Fruit fly (Drosophila melanogaster) whole organism, prepupa: ENCODE data around the gene CG15387.
A peak's percentile ranks its signal among the peaks of the same experiment; 100 is the strongest.

Experiments
- Blimp-1 ChIP-seq: fragments of 200-800 bp; sonication (Bioruptor generic); optimal IDR thresholded peaks from 3 replicates; lab custom pipeline; 2017; ENCODE audit warnings: missing biosample characterization, missing genetic modification characterization, mild to moderate bottlenecking, moderate library complexity, missing genetic modification reagents
- CG10669 ChIP-seq: fragments of 200-800 bp; sonication (Bioruptor generic); optimal IDR thresholded peaks from 3 replicates; lab custom pipeline; 2018; ENCODE audit warnings: missing biosample characterization, mild to moderate bottlenecking, missing genetic modification characterization, moderate library complexity
- CG11294 ChIP-seq: fragments of 200-800 bp; sonication (Bioruptor generic); IDR thresholded peaks from 2 replicates; pipeline ENCODE4 v1.3.6; 2022; ENCODE audit warnings: missing biosample characterization, missing genetic modification characterization
- CG11762 ChIP-seq: fragments of 200-800 bp; sonication (Bioruptor generic); optimal IDR thresholded peaks from 3 replicates; lab custom pipeline; 2016; ENCODE audit warnings: missing biosample characterization, missing genetic modification characterization; ENCODE audit not compliant: insufficient read depth
- CG11902 ChIP-seq: fragments of 200-800 bp; sonication (Bioruptor generic); optimal IDR thresholded peaks from 3 replicates; lab custom pipeline; 2016; ENCODE audit warnings: missing biosample characterization, missing genetic modification characterization
- CG16779 ChIP-seq: fragments of 200-800 bp; sonication (Bioruptor generic); optimal IDR thresholded peaks from 3 replicates; lab custom pipeline; 2017; ENCODE audit warnings: missing biosample characterization, mild to moderate bottlenecking, missing genetic modification characterization
- CG31627 ChIP-seq: fragments of 200-800 bp; sonication (Bioruptor generic); optimal IDR thresholded peaks from 3 replicates; lab custom pipeline; 2016; ENCODE audit warnings: missing biosample characterization, missing genetic modification characterization
- CG32006 ChIP-seq: fragments of 200-800 bp; sonication (Bioruptor generic); optimal IDR thresholded peaks from 3 replicates; lab custom pipeline; 2017; ENCODE audit warnings: missing biosample characterization, mild to moderate bottlenecking, missing genetic modification characterization
- CG34406 ChIP-seq: fragments of 200-800 bp; sonication (Bioruptor generic); optimal IDR thresholded peaks from 3 replicates; lab custom pipeline; 2016; ENCODE audit warnings: missing biosample characterization, missing genetic modification characterization
- CG4318 ChIP-seq: fragments of 200-800 bp; sonication (Bioruptor generic); optimal IDR thresholded peaks from 3 replicates; lab custom pipeline; 2017; ENCODE audit warnings: missing biosample characterization, mild to moderate bottlenecking, missing genetic modification characterization
- CG6163 ChIP-seq: fragments of 200-800 bp; sonication (Bioruptor generic); IDR thresholded peaks from 3 replicates; pipeline ENCODE4 v1.3.6; 2022; ENCODE audit warnings: missing biosample characterization, missing genetic modification characterization
- CG6276 ChIP-seq: fragments of 200-800 bp; sonication (Bioruptor generic); optimal IDR thresholded peaks from 2 replicates; lab custom pipeline; 2017; ENCODE audit warnings: missing biosample characterization, mild to moderate bottlenecking, missing genetic modification characterization
- CG6808 ChIP-seq: fragments of 200-800 bp; sonication (Bioruptor generic); optimal IDR thresholded peaks from 3 replicates; lab custom pipeline; 2017; ENCODE audit warnings: missing biosample characterization, missing genetic modification characterization, mild to moderate bottlenecking, moderate library complexity, missing genetic modification reagents
- CG6854 ChIP-seq: fragments of 200-800 bp; sonication (Bioruptor generic); optimal IDR thresholded peaks from 2 replicates; lab custom pipeline; 2017; ENCODE audit warnings: missing biosample characterization, mild to moderate bottlenecking, missing genetic modification characterization
- CG7368 ChIP-seq: fragments of 200-800 bp; sonication (Bioruptor generic); optimal IDR thresholded peaks from 3 replicates; lab custom pipeline; 2016; ENCODE audit warnings: missing biosample characterization, missing genetic modification characterization
- CG8119 ChIP-seq: fragments of 200-800 bp; sonication (Bioruptor generic); IDR thresholded peaks from 3 replicates; pipeline ENCODE4 v1.3.6; 2022; ENCODE audit warnings: missing biosample characterization, missing genetic modification characterization
- CG8632 ChIP-seq: fragments of 200-800 bp; sonication (Bioruptor generic); optimal IDR thresholded peaks from 3 replicates; lab custom pipeline; 2016; ENCODE audit warnings: missing biosample characterization, missing genetic modification characterization
- CG9139 ChIP-seq: fragments of 200-800 bp; sonication (Bioruptor generic); optimal IDR thresholded peaks from 3 replicates; lab custom pipeline; 2017; ENCODE audit warnings: missing biosample characterization, mild to moderate bottlenecking, missing genetic modification characterization
- Eip78C ChIP-seq: fragments of 200-800 bp; sonication (Bioruptor generic); peaks from one replicate; lab custom pipeline; 2016; ENCODE audit warnings: missing biosample characterization, missing genetic modification characterization
- Ets21C ChIP-seq: fragments of 200-800 bp; sonication (Bioruptor generic); optimal IDR thresholded peaks from 3 replicates; lab custom pipeline; 2016; ENCODE audit warnings: missing biosample characterization, missing genetic modification characterization
- Ets96B ChIP-seq: fragments of 200-800 bp; optimal IDR thresholded peaks from 2 replicates; lab custom pipeline; 2019; ENCODE audit warnings: missing biosample characterization, mild to moderate bottlenecking, missing genetic modification characterization, moderate library complexity
- Gug ChIP-seq: fragments of 200-800 bp; sonication (Bioruptor generic); IDR thresholded peaks from 2 replicates; pipeline ENCODE4 v1.3.6; 2022; ENCODE audit warnings: missing biosample characterization, missing genetic modification characterization
- Hr38 ChIP-seq: sonication (Bioruptor generic); optimal IDR thresholded peaks from 2 replicates; lab custom pipeline; 2016; ENCODE audit warnings: missing biosample characterization, missing genetic modification characterization
- Hr39 ChIP-seq: fragments of 200-800 bp; sonication (Bioruptor generic); optimal IDR thresholded peaks from 2 replicates; lab custom pipeline; 2016; ENCODE audit warnings: missing biosample characterization, missing genetic modification characterization
- Hr4 ChIP-seq: fragments of 200-800 bp; sonication (Bioruptor generic); optimal IDR thresholded peaks from 3 replicates; lab custom pipeline; 2016; ENCODE audit warnings: missing biosample characterization, missing genetic modification characterization
- OdsH ChIP-seq: fragments of 200-800 bp; sonication (Bioruptor generic); optimal IDR thresholded peaks from 3 replicates; lab custom pipeline; 2016; ENCODE audit warnings: missing biosample characterization, missing genetic modification characterization
- Smox ChIP-seq: fragments of 200-800 bp; sonication (Bioruptor generic); optimal IDR thresholded peaks from 3 replicates; lab custom pipeline; 2016; ENCODE audit warnings: missing biosample characterization, missing genetic modification characterization
- Sox102F ChIP-seq: fragments of 200-800 bp; sonication (Bioruptor generic); optimal IDR thresholded peaks from 2 replicates; lab custom pipeline; 2016; ENCODE audit warnings: missing biosample characterization, mild to moderate bottlenecking, missing genetic modification characterization
- Sox14 ChIP-seq: fragments of 200-800 bp; sonication (Bioruptor generic); optimal IDR thresholded peaks from 3 replicates; lab custom pipeline; 2016; ENCODE audit warnings: missing biosample characterization, missing genetic modification characterization
- Sox15 ChIP-seq: fragments of 200-800 bp; sonication (Bioruptor generic); optimal IDR thresholded peaks from 3 replicates; lab custom pipeline; 2016; ENCODE audit warnings: missing biosample characterization, missing genetic modification characterization
- achi ChIP-seq: fragments of 200-800 bp; sonication (Bioruptor generic); optimal IDR thresholded peaks from 3 replicates; lab custom pipeline; 2016; ENCODE audit warnings: missing biosample characterization, missing genetic modification characterization
- dac ChIP-seq: fragments of 200-800 bp; sonication (Bioruptor generic); optimal IDR thresholded peaks from 2 replicates; lab custom pipeline; 2017; ENCODE audit warnings: missing biosample characterization, mild to moderate bottlenecking, missing genetic modification characterization
- eg ChIP-seq: fragments of 200-800 bp; sonication (Bioruptor generic); IDR thresholded peaks from 3 replicates; pipeline ENCODE4 v1.3.6; 2022; ENCODE audit warnings: missing biosample characterization, missing genetic modification characterization
- fd85E ChIP-seq: fragments of 200-800 bp; sonication (Bioruptor generic); optimal IDR thresholded peaks from 3 replicates; lab custom pipeline; 2016; ENCODE audit warnings: missing biosample characterization, missing genetic modification characterization
- fkh ChIP-seq: fragments of 200-800 bp; sonication (Bioruptor generic); optimal IDR thresholded peaks from 3 replicates; lab custom pipeline; 2017; ENCODE audit warnings: missing biosample characterization, mild to moderate bottlenecking, missing genetic modification characterization, moderate library complexity
- lz ChIP-seq: fragments of 200-800 bp; sonication (Bioruptor generic); optimal IDR thresholded peaks from 3 replicates; lab custom pipeline; 2016; ENCODE audit warnings: missing biosample characterization, missing genetic modification characterization
- net ChIP-seq: fragments of 200-800 bp; sonication (Bioruptor generic); optimal IDR thresholded peaks from 3 replicates; lab custom pipeline; 2016; ENCODE audit warnings: missing biosample characterization, missing genetic modification characterization
- pdm3 ChIP-seq: fragments of 200-800 bp; sonication (Bioruptor generic); optimal IDR thresholded peaks from 3 replicates; lab custom pipeline; 2016; ENCODE audit warnings: missing biosample characterization, missing genetic modification characterization
- salr ChIP-seq, 2 experiments: fragments of 200-800 bp; sonication (Bioruptor generic); optimal IDR thresholded peaks; 3 replicates each; lab custom pipeline; 2016 to 2018; ENCODE audit warnings: missing biosample characterization in 2 of 2, missing genetic modification characterization in 2 of 2, mild to moderate bottlenecking in 1 of 2
- spab ChIP-seq: fragments of 200-800 bp; sonication (Bioruptor generic); optimal IDR thresholded peaks from 2 replicates; lab custom pipeline; 2017; ENCODE audit warnings: missing biosample characterization, mild to moderate bottlenecking, missing genetic modification characterization, missing genetic modification reagents
- ss ChIP-seq, 2 experiments: fragments of 200-800 bp; sonication (Bioruptor generic); optimal IDR thresholded peaks; 2 replicates in 1 of 2; 3 replicates in 1 of 2; lab custom pipeline; 2017 to 2018; ENCODE audit warnings: mild to moderate bottlenecking in 2 of 2, missing biosample characterization in 2 of 2, missing genetic modification characterization in 2 of 2, moderate library complexity in 1 of 2
- svp ChIP-seq: fragments of 200-800 bp; sonication (Bioruptor generic); peaks from one replicate; lab custom pipeline; 2016; ENCODE audit warnings: missing biosample characterization, missing genetic modification characterization
- topi ChIP-seq: fragments of 200-800 bp; sonication (Bioruptor generic); optimal IDR thresholded peaks from 3 replicates; lab custom pipeline; 2016; ENCODE audit warnings: missing biosample characterization, missing genetic modification characterization
- vri ChIP-seq: fragments of 200-800 bp; sonication (Bioruptor generic); optimal IDR thresholded peaks from 3 replicates; lab custom pipeline; 2016; ENCODE audit warnings: missing biosample characterization, mild to moderate bottlenecking, missing genetic modification characterization

Gene CG15387

dm6 chr2L:2202853-2203717, 23.0 kb downstream of the CG15387 start (continued):
- TF ChIP-seq CG16779 (tag; lab: Kevin White, UChicago) = peak; percentile 39
- peak; percentile 6 for TF ChIP-seq CG7368 (GFP tag; lab: Kevin White, UChicago)
- peak; percentile 25 for TF ChIP-seq OdsH (GFP tag; lab: Kevin White, UChicago)
- peak; percentile 80 for TF ChIP-seq vri (GFP tag; lab: Kevin White, UChicago)
- peak; percentile 35 to 37 for TF ChIP-seq salr (GFP tag; optimal IDR thresholded peaks at IDR 0.05; lab: Kevin White, UChicago)
- TF ChIP-seq CG11294 = peak; percentile 24; the same call in 1 of the 2 replicates
- TF ChIP-seq CG6276 = peak; percentile 62
- peak; percentile 44 for TF ChIP-seq fd85E
- TF ChIP-seq Ets96B (tag; lab: Kevin White, UChicago) = peak; percentile 24
- TF ChIP-seq Hr39 (GFP tag; lab: Kevin White, UChicago) = no peak

DNA sequence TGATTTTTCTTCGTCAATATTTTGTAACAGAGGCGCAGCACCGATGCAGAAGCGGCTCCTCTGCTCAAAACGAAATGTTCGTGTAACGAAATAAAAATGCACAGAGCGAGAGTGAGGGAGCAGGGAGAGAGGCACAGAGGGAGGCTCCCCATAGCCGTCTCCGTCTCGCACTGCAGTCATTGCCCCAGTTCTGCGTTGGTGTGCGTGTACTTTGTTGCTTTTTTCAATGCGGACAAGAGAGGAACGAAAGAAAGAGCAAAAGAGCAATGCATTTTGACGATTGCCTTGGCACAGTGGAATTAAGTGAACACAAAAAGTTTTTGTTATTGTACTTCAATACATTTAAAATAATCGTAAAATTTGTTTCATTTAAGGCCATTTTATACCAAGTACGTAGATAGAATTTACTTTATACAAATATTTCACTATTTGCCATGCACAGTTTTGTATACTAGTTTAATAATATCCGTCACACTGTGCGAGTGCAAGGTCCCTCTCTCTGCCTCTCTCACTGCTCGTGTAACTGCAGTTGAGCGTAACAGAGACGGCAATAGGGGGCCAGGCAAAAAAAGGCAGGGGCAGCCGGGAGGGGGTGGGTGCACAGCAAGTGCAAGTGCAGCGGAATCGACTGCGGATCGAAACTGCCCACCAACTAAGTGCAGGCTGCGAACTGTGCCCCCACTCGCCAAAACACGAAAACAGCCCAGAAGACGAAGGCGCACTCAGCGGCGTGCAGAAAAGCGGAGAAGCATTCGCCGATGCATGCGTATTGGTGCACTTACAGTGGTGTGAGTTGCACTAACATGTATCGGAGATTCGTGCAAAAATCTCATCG, 23.9 kb downstream of the CG15387 start:
- TF ChIP-seq CG6854 (GFP tag; lab: Kevin White, UChicago) (peak; percentile 99), achi (GFP tag; lab: Kevin White, UChicago) (peak; percentile 99), dac (GFP tag; lab: Kevin White, UChicago) (peak; percentile 99), vri (GFP tag; lab: Kevin White, UChicago) (peak; percentile 99), Sox102F (GFP tag; lab: Kevin White, UChicago) (peak; percentile 100), Hr38 (GFP tag; lab: Kevin White, UChicago) (peak; percentile 98), OdsH (GFP tag; lab: Kevin White, UChicago) (peak; percentile 100), CG11294 (peak; percentile 100), Smox (GFP tag; lab: Kevin White, UChicago) (peak; percentile 100), pdm3 (GFP tag; lab: Kevin White, UChicago) (peak; percentile 100), CG9139 (GFP tag; lab: Kevin White, UChicago) (peak; percentile 100), CG6163 (GFP tag; lab: Robert Waterston, UW) (peak; percentile 100), net (peak; percentile 100), topi (peak; percentile 100), fd85E (peak; percentile 98), CG8119 (GFP tag; lab: Robert Waterston, UW) (peak; percentile 100), CG11762 (GFP tag; lab: Kevin White, UChicago) (peak; percentile 100), CG8632 (GFP tag; lab: Kevin White, UChicago) (peak; percentile 100), CG16779 (tag; lab: Kevin White, UChicago) (peak; percentile 99), salr (GFP tag; optimal IDR thresholded peaks at IDR 0.05; lab: Kevin White, UChicago) (peak; percentile 99 to 100), spab (GFP tag; lab: Kevin White, UChicago) (peak; percentile 100), fkh (peak; percentile 66), Gug (peak; percentile 100), Sox15 (GFP tag; lab: Kevin White, UChicago) (peak; percentile 99), Ets96B (tag; lab: Kevin White, UChicago) (peak; percentile 100), Blimp-1 (peak; percentile 98), CG11902 (GFP tag; lab: Kevin White, UChicago) (peak; percentile 99), lz (peak; percentile 100), Eip78C (GFP tag; lab: Kevin White, UChicago) (peak; percentile 100), CG31627 (GFP tag; lab: Kevin White, UChicago) (peak; percentile 100), Ets21C (GFP tag; lab: Kevin White, UChicago) (peak; percentile 100), svp (peak; percentile 100), Hr39 (GFP tag; lab: Kevin White, UChicago) (peak; percentile 100), CG34406 (GFP tag; lab: Kevin White, UChicago) (peak; percentile 100), CG4318 (peak; percentile 100), CG10669 (GFP tag; lab: Kevin White, UChicago) (peak; percentile 100), eg (GFP tag; lab: Robert Waterston, UW) (peak; percentile 100), CG6808 (GFP tag; lab: Kevin White, UChicago) (peak; percentile 99), ss (GFP tag; optimal IDR thresholded peaks at IDR 0.05; lab: Kevin White, UChicago) (peak; percentile 100), Sox14 (GFP tag; lab: Kevin White, UChicago) (peak; percentile 100), Hr4 (peak; percentile 100), CG32006 (peak; percentile 100)
